Worm (Caenorhabditis elegans) whole organism, L4 larva: ENCODE measurements around the gene sun-1.
"Not testable (repeated sequence)": the region's sequence is repeated elsewhere in the genome, so short reads cannot be mapped to it uniquely, and the experiment has no call there.

ENCODE experiments used
- D1046.2 ChIP-seq: fragments of 200-800 bp; sonication (Bioruptor generic); IDR thresholded peaks from 2 replicates; pipeline ENCODE4 v1.3.6; 2022; ENCODE audit warnings: missing genetic modification characterization, missing compliant biosample characterization
- F26F4.8 ChIP-seq: fragments of 200-800 bp; sonication (Bioruptor generic); conservative IDR thresholded peaks from 2 replicates; pipeline ENCODE4 v1.3.6; 2022; ENCODE audit warnings: missing genetic modification characterization, missing compliant biosample characterization
- F44E2.7 ChIP-seq: fragments of 200-800 bp; sonication (Bioruptor generic); IDR thresholded peaks from 2 replicates; pipeline ENCODE4 v2.1.2; 2022; ENCODE audit warnings: missing genetic modification characterization, missing compliant biosample characterization
- R02D3.7 ChIP-seq: fragments of 150-350 bp; sonication (generic microtip); optimal IDR thresholded peaks from 3 replicates; lab custom pipeline; 2014; ENCODE audit warnings: missing biosample characterization, missing genetic modification characterization
- Y48G9A.11 ChIP-seq: fragments of 200-800 bp; sonication (Bioruptor generic); IDR thresholded peaks from 2 replicates; pipeline ENCODE4 v1.3.6; 2022; ENCODE audit warnings: missing genetic modification reagents, missing genetic modification characterization, missing compliant biosample characterization
- ZK337.2 ChIP-seq: fragments of 200-800 bp; sonication (Bioruptor generic); IDR thresholded peaks from 2 replicates; pipeline ENCODE4 v1.3.6; 2022; ENCODE audit warnings: missing genetic modification reagents, missing genetic modification characterization, missing compliant biosample characterization
- aha-1 ChIP-seq: fragments of 150-350 bp; peaks from one replicate; lab custom pipeline; 2014; ENCODE audit warnings: missing biosample characterization, missing genetic modification characterization
- aly-2 ChIP-seq: sonication (generic microtip); optimal IDR thresholded peaks from 2 replicates; lab custom pipeline; 2018; ENCODE audit warnings: missing biosample characterization, missing genetic modification characterization
- ceh-20 ChIP-seq: fragments of 200-800 bp; sonication (Bioruptor generic); IDR thresholded peaks from 2 replicates; pipeline ENCODE4 v1.3.6; 2022; ENCODE audit warnings: missing genetic modification reagents, missing genetic modification characterization, missing compliant biosample characterization
- ceh-44 ChIP-seq: fragments of 200-800 bp; sonication (Bioruptor generic); IDR thresholded peaks from 2 replicates; pipeline ENCODE4 v1.3.6; 2022; ENCODE audit warnings: missing genetic modification reagents, missing genetic modification characterization, missing compliant biosample characterization
- ceh-62 ChIP-seq: sonication (generic microtip); optimal IDR thresholded peaks from 2 replicates; lab custom pipeline; 2017; ENCODE audit warnings: missing biosample characterization, missing genetic modification characterization
- ceh-82 ChIP-seq: sonication (generic microtip); optimal IDR thresholded peaks from 2 replicates; lab custom pipeline; 2017; ENCODE audit warnings: missing biosample characterization, missing genetic modification characterization
- ctbp-1 ChIP-seq: fragments of 200-800 bp; sonication (Bioruptor generic); IDR thresholded peaks from 2 replicates; pipeline ENCODE4 v1.3.6; 2022; ENCODE audit warnings: missing genetic modification reagents, missing genetic modification characterization, missing compliant biosample characterization
- dmd-8 ChIP-seq: fragments of 200-800 bp; sonication (Bioruptor generic); IDR thresholded peaks from 2 replicates; pipeline ENCODE4 v1.3.6; 2022; ENCODE audit warnings: missing genetic modification characterization, missing compliant biosample characterization
- egl-27 ChIP-seq: sonication (generic microtip); optimal IDR thresholded peaks from 3 replicates; lab custom pipeline; 2017; ENCODE audit warnings: missing biosample characterization, missing genetic modification reagents, missing genetic modification characterization
- gei-8 ChIP-seq: fragments of 200-800 bp; sonication (Bioruptor generic); optimal IDR thresholded peaks from 2 replicates; lab custom pipeline; 2018; ENCODE audit warnings: mild to moderate bottlenecking, missing genetic modification characterization, missing compliant biosample characterization
- jun-1 ChIP-seq: fragments of 150-350 bp; optimal IDR thresholded peaks from 2 replicates; lab custom pipeline; 2014; ENCODE audit warnings: missing biosample characterization, missing genetic modification reagents, missing genetic modification characterization
- lim-7 ChIP-seq: fragments of 200-800 bp; sonication (Bioruptor generic); IDR thresholded peaks from 2 replicates; pipeline ENCODE4 v1.3.6; 2022; ENCODE audit warnings: missing genetic modification characterization, missing compliant biosample characterization
- lin-29 ChIP-seq: fragments of 200-800 bp; sonication (Bioruptor generic); IDR thresholded peaks from 2 replicates; pipeline ENCODE4 v1.3.6; 2022; ENCODE audit warnings: missing genetic modification reagents, missing genetic modification characterization, missing compliant biosample characterization
- lin-38 ChIP-seq: fragments of 200-800 bp; sonication (Bioruptor generic); IDR thresholded peaks from 2 replicates; pipeline ENCODE4 v1.3.6; 2022; ENCODE audit warnings: missing genetic modification reagents, missing genetic modification characterization, missing compliant biosample characterization
- lsy-2 ChIP-seq, 2 experiments: fragments of 150-350 bp in 1 of 2; sonication (generic microtip) in 1 of 2; optimal IDR thresholded peaks; 2 replicates each; lab custom pipeline; 2014 to 2017; ENCODE audit warnings: missing biosample characterization in 2 of 2, missing genetic modification characterization in 2 of 2
- madf-9 ChIP-seq: fragments of 200-800 bp; sonication (Bioruptor generic); conservative IDR thresholded peaks from 2 replicates; pipeline ENCODE4 v1.3.6; 2022; ENCODE audit warnings: missing genetic modification reagents, missing genetic modification characterization, missing compliant biosample characterization
- mxl-3 ChIP-seq: fragments of 200-800 bp; sonication (Bioruptor generic); optimal IDR thresholded peaks from 2 replicates; lab custom pipeline; 2018; ENCODE audit warnings: mild to moderate bottlenecking, missing genetic modification characterization, missing compliant biosample characterization
- nhr-102 ChIP-seq: sonication (generic microtip); optimal IDR thresholded peaks from 2 replicates; lab custom pipeline; 2016; ENCODE audit warnings: mild to moderate bottlenecking, missing genetic modification characterization, moderate library complexity, missing compliant biosample characterization
- nhr-11 ChIP-seq: fragments of 150-350 bp; optimal IDR thresholded peaks from 2 replicates; lab custom pipeline; 2014; ENCODE audit warnings: missing biosample characterization, missing genetic modification characterization
- nhr-25 ChIP-seq: sonication (generic microtip); optimal IDR thresholded peaks from 2 replicates; lab custom pipeline; 2017; ENCODE audit warnings: missing genetic modification characterization, mild to moderate bottlenecking, missing compliant biosample characterization, antibody characterized with exemption, moderate library complexity, borderline replicate concordance; ENCODE audit not compliant: insufficient read depth
- nhr-41 ChIP-seq: fragments of 200-800 bp; sonication (Bioruptor generic); IDR thresholded peaks from 2 replicates; pipeline ENCODE4 v1.3.6; 2022; ENCODE audit warnings: missing genetic modification reagents, missing genetic modification characterization, missing compliant biosample characterization
- pha-4 ChIP-seq, 2 experiments: fragments of 150-350 bp in 1 of 2; fragments of 200-800 bp in 1 of 2; sonication (Bioruptor generic) in 1 of 2; IDR thresholded peaks in 1 of 2; optimal IDR thresholded peaks in 1 of 2; 2 replicates each; pipeline versions ENCODE4 v1.3.6 to Lab custom; 2014 to 2022; ENCODE audit warnings: missing genetic modification characterization in 2 of 2, missing genetic modification reagents in 2 of 2, missing biosample characterization in 1 of 2, missing compliant biosample characterization in 1 of 2
- php-3 ChIP-seq: fragments of 200-800 bp; sonication (Bioruptor generic); IDR thresholded peaks from 2 replicates; pipeline ENCODE4 v1.3.6; 2022; ENCODE audit warnings: missing genetic modification reagents, missing genetic modification characterization, missing compliant biosample characterization
- saeg-2 ChIP-seq: fragments of 200-800 bp; sonication (Bioruptor generic); IDR thresholded peaks from 2 replicates; pipeline ENCODE4 v1.3.6; 2022; ENCODE audit warnings: missing genetic modification reagents, missing genetic modification characterization, missing compliant biosample characterization
- skn-1 ChIP-seq: fragments of 150-350 bp; optimal IDR thresholded peaks from 2 replicates; lab custom pipeline; 2014; ENCODE audit warnings: missing biosample characterization, missing genetic modification characterization
- spr-3 ChIP-seq: fragments of 200-800 bp; sonication (Bioruptor generic); optimal IDR thresholded peaks from 2 replicates; lab custom pipeline; 2018; ENCODE audit warnings: mild to moderate bottlenecking, missing genetic modification characterization, missing compliant biosample characterization
- tag-97 ChIP-seq: fragments of 200-800 bp; sonication (Bioruptor generic); IDR thresholded peaks from 2 replicates; pipeline ENCODE4 v1.3.6; 2022; ENCODE audit warnings: missing genetic modification characterization, missing compliant biosample characterization
- tra-1 ChIP-seq: fragments of 200-800 bp; sonication (Bioruptor generic); IDR thresholded peaks from 2 replicates; pipeline ENCODE4 v1.3.6; 2022; ENCODE audit warnings: missing genetic modification reagents, missing genetic modification characterization, missing compliant biosample characterization
- unc-62 ChIP-seq, 3 experiments: fragments of 150-350 bp in 1 of 3; sonication (generic microtip); optimal IDR thresholded peaks in 2 of 3; peaks in 1 of 3; 1 replicate in 1 of 3; 2 replicates in 2 of 3; lab custom pipeline; 2014 to 2017; ENCODE audit warnings: missing biosample characterization in 3 of 3, missing genetic modification characterization in 3 of 3, missing genetic modification reagents in 3 of 3, missing genotype in 1 of 3
- vab-7 ChIP-seq: fragments of 200-800 bp; sonication (Bioruptor generic); IDR thresholded peaks from 2 replicates; pipeline ENCODE4 v1.3.6; 2022; ENCODE audit warnings: missing genetic modification reagents, missing genetic modification characterization, missing compliant biosample characterization
- zfp-3 ChIP-seq: fragments of 200-800 bp; sonication (Bioruptor generic); conservative IDR thresholded peaks from 2 replicates; pipeline ENCODE4 v1.3.6; 2022; ENCODE audit warnings: missing genetic modification reagents, missing genetic modification characterization, missing compliant biosample characterization

The sun-1 gene

ce11 chrV:13193488-13194042 lies at the start of gene sun-1:
TSS of gene sun-1 (minus strand) at chrV:13193538.
- 0 out of 2 replicates have a peak, but pooled peaks have one; percentile 21 for TF ChIP-seq Y48G9A.11
- TF ChIP-seq mxl-3 (GFP tag; lab: Kevin White, UChicago): no peak

DNA sequence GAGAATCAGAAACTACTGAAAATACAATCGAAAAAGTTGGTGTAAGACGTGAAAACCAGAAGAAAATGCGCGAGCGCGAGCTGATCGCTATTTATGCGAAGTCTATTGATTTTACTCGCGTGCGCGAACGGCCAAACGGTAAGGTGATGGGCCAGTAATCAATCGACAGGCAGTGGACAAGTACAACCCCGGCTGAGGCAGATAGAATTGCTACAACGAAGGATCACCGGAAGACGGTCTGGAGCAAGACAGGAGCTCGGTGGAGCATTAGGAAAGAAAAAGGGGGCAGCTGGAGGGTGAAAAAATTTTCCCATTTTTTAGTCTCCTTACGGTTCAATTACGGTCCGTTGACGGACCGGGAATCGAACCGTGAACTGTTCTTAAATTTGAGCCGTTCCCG lies 46.4 kb upstream of the sun-1 start:
- TF ChIP-seq dmd-8 (GFP tag; lab: Robert Waterston, UW): peak; percentile 93
- TF ChIP-seq vab-7 (GFP tag; lab: Robert Waterston, UW): peak; percentile 73
- 0 out of 2 replicates have a peak, but pooled peaks have one; percentile 9 for TF ChIP-seq ceh-44 (GFP tag; lab: Robert Waterston, UW)
- TF ChIP-seq madf-9 (GFP tag; lab: Robert Waterston, UW): peak; percentile 45; the same call in 1 of the 2 replicates
- TF ChIP-seq saeg-2 (GFP tag; lab: Robert Waterston, UW): 0 out of 2 replicates have a peak, but pooled peaks have one; percentile 32
- 0 out of 2 replicates have a peak, but pooled peaks have one; percentile 15 for TF ChIP-seq php-3 (GFP tag; lab: Robert Waterston, UW)
- peak; percentile 63; the same call in 1 of the 2 replicates for TF ChIP-seq pha-4 (GFP tag; IDR thresholded peaks at IDR 0.05; lab: Robert Waterston, UW)
- TF ChIP-seq pha-4 (tag; optimal IDR thresholded peaks at IDR 0.05; lab: Kevin White, UChicago): not testable (repeated sequence)
- TF ChIP-seq F26F4.8: peak; percentile 81
- TF ChIP-seq F44E2.7: 0 out of 2 replicates have a peak, but pooled peaks have one; percentile 50
- 0 out of 2 replicates have a peak, but pooled peaks have one; percentile 26 for TF ChIP-seq D1046.2 (GFP tag; lab: Robert Waterston, UW)
- peak; percentile 85 for TF ChIP-seq lim-7
- peak; percentile 29; the same call in 1 of the 2 replicates for TF ChIP-seq tra-1
- peak; percentile 20; the same call in 1 of the 2 replicates for TF ChIP-seq nhr-41 (GFP tag; lab: Robert Waterston, UW)
- 0 out of 2 replicates have a peak, but pooled peaks have one; percentile 42 for TF ChIP-seq ctbp-1 (GFP tag; lab: Robert Waterston, UW)

ce11 chrV:13236507-13236906 lies 43.2 kb upstream of the sun-1 start, which contains the start of gene dmd-10:
TSS of gene dmd-10 (minus strand) at chrV:13236607.
- no peak for TF ChIP-seq D1046.2 (GFP tag; lab: Robert Waterston, UW)
- TF ChIP-seq lin-29 (GFP tag; lab: Robert Waterston, UW): no peak
- no peak for TF ChIP-seq ceh-62 (tag; lab: Kevin White, UChicago)
- no peak for TF ChIP-seq ZK337.2 (GFP tag; lab: Robert Waterston, UW)
- peak in 1 of 2 experiments; percentile 78 for TF ChIP-seq unc-62 (GFP tag; optimal IDR thresholded peaks at IDR 0.05 in 1 of 2; lab: Kevin White, UChicago)
- no peak for TF ChIP-seq unc-62 (tag; optimal IDR thresholded peaks at IDR 0.05; lab: Kevin White, UChicago)

DNA sequence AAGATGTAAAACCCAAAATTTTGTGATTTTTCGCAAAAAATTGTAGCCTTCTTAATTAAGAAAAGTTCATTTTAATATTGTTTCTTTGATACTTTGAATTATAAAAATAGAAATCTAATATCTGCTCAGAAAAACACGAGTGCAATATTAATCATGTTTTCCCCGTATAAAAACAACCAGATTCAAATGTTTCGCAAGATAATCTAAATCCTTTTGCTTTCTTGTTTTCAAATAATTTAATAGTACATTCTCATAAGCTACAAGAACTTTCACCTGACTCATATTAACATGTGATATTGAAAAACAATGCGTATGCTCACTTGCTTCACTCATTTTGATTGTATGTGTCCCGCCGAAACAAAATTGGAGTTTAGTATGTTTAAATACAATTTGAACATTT lies 42.0 kb upstream of the sun-1 start:
- TF ChIP-seq ceh-82 (tag; lab: Kevin White, UChicago): no peak
- no peak for TF ChIP-seq jun-1 (tag; lab: Kevin White, UChicago)
- TF ChIP-seq nhr-11 (tag; lab: Kevin White, UChicago): peak; percentile 28
- no peak for TF ChIP-seq zfp-3

DNA sequence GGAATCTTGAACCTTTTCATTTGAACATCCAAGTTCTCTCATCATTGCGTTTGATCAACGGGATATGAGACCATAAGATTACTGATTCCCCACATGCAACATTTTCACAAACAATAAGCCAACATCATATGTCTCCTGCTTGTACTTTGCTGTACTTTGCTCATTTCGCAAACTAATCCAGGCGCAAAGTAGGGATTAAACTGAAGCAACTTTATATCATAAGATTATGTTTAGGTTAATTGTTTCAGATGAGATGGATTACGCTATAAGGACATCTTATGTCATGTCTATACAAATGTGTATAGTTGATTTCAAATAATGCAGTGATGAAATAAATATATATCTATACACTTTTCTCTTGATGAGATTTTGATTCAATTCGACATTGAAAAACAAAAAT lies 36.2 kb upstream of the sun-1 start:
- TF ChIP-seq R02D3.7 (tag; lab: Kevin White, UChicago) (no peak), aha-1 (tag; lab: Kevin White, UChicago) (no peak), aly-2 (no peak), saeg-2 (GFP tag; lab: Robert Waterston, UW) (no peak), nhr-102 (no peak), ceh-20 (GFP tag; lab: Robert Waterston, UW) (no peak), gei-8 (GFP tag; lab: Kevin White, UChicago) (no peak), lin-38 (GFP tag; lab: Robert Waterston, UW) (no peak), ctbp-1 (GFP tag; lab: Robert Waterston, UW) (no peak), zfp-3 (no peak), egl-27 (tag; lab: Kevin White, UChicago) (no peak), lsy-2 (tag; optimal IDR thresholded peaks at IDR 0.05; lab: Kevin White, UChicago) (no peak), skn-1 (no peak), nhr-25 (no peak), spr-3 (GFP tag; lab: Kevin White, UChicago) (no peak), tag-97 (no peak), ceh-44 (GFP tag; lab: Robert Waterston, UW) (no peak)
